Fruit fly (Drosophila melanogaster): ENCODE data around the gene Hipk.

The Hipk gene

dm6 chr3L:505782-506408 is 37.0 kb upstream of the Hipk start (continued):
- TF ChIP-seq tin (GFP tag; optimal IDR thresholded peaks at IDR 0.05) (peak; percentile 86), CG6254 (GFP tag; optimal IDR thresholded peaks at IDR 0.05) (no peak), abd-A (tag; optimal IDR thresholded peaks at IDR 0.05) (no peak), CG33557 (GFP tag; optimal IDR thresholded peaks at IDR 0.05) (no peak), klu (GFP tag; IDR thresholded peaks at IDR 0.05) (no peak), jing (GFP tag; optimal IDR thresholded peaks at IDR 0.05) (no peak), CG15269 (tag; optimal IDR thresholded peaks at IDR 0.05) (peak; percentile 54), hb (GFP tag; IDR thresholded peaks at IDR 0.05; ENCODE audit: partially characterized antibody) (no peak), wor (GFP tag; IDR thresholded peaks at IDR 0.05) (0 out of 2 replicates have a peak, but pooled peaks have one; percentile 31), MESR4 (GFP tag; optimal IDR thresholded peaks at IDR 0.05) (no peak), pho (GFP tag; optimal IDR thresholded peaks at IDR 0.05) (peak; percentile 58), CG1832 (GFP tag; optimal IDR thresholded peaks at IDR 0.05) (no peak), CG11695 (GFP tag; IDR thresholded peaks at IDR 0.05) (0 out of 3 replicates have a peak, but pooled peaks have one; percentile 22), cas (GFP tag; IDR thresholded peaks at IDR 0.05) (0 out of 2 replicates have a peak, but pooled peaks have one; percentile 6), CG1647 (GFP tag; optimal IDR thresholded peaks at IDR 0.05) (peak; percentile 68), CG15514 (GFP tag; optimal IDR thresholded peaks at IDR 0.05) (peak; percentile 28), toy (GFP tag; IDR thresholded peaks at IDR 0.05) (no peak), Dbx (GFP tag; IDR thresholded peaks at IDR 0.05) (peak; percentile 79; the same call in 2 of the 3 replicates), CG16815 (GFP tag; optimal IDR thresholded peaks at IDR 0.05) (peak; percentile 76), CG11247 (GFP tag; IDR thresholded peaks at IDR 0.05) (peak; percentile 78), Hr51 (GFP tag; optimal IDR thresholded peaks at IDR 0.05) (peak; percentile 54 to 69), Dll (GFP tag; IDR thresholded peaks at IDR 0.05; ENCODE audit: partially characterized antibody) (no peak), dan (GFP tag; IDR thresholded peaks at IDR 0.05) (no peak), Dp (GFP tag; optimal IDR thresholded peaks at IDR 0.05) (no peak), CG10979 (tag; optimal IDR thresholded peaks at IDR 0.05) (peak; percentile 35), CG17186 (GFP tag; optimal IDR thresholded peaks at IDR 0.05) (no peak), CG30431 (GFP tag; optimal IDR thresholded peaks at IDR 0.05) (peak; percentile 72), CG9437 (GFP tag; optimal IDR thresholded peaks at IDR 0.05) (peak; percentile 24), CG7556 (GFP tag; optimal IDR thresholded peaks at IDR 0.05) (peak; percentile 25), CG10267 (tag; optimal IDR thresholded peaks at IDR 0.05) (peak; percentile 49), CG18262 (tag; optimal IDR thresholded peaks at IDR 0.05) (peak; percentile 47), ab (GFP tag; optimal IDR thresholded peaks at IDR 0.05) (no peak), CG10959 (GFP tag; IDR thresholded peaks at IDR 0.05) (peak; percentile 61; the same call in 1 of the 2 replicates), bcd (GFP tag; optimal IDR thresholded peaks at IDR 0.05) (peak; percentile 77), D19B (GFP tag; optimal IDR thresholded peaks at IDR 0.05) (peak; percentile 10), ATbp (GFP tag; optimal IDR thresholded peaks at IDR 0.05) (peak; percentile 42), CG6654 (GFP tag; optimal IDR thresholded peaks at IDR 0.05) (peak; percentile 52), Opbp (GFP tag; IDR thresholded peaks at IDR 0.05; ENCODE audit: partially characterized antibody) (no peak), CG2116 (GFP tag; optimal IDR thresholded peaks at IDR 0.05) (peak; percentile 50), CG32772 (GFP tag; IDR thresholded peaks at IDR 0.05) (peak; percentile 80), CG1024 (GFP tag; IDR thresholded peaks at IDR 0.05) (peak; percentile 72; the same call in 1 of the 2 replicates), HmgZ (tag; optimal IDR thresholded peaks at IDR 0.05) (peak; percentile 77), slp2 (GFP tag; optimal IDR thresholded peaks at IDR 0.05) (peak; percentile 82), CG8478 (optimal IDR thresholded peaks at IDR 0.05) (peak; percentile 94), Elba2 (GFP tag; optimal IDR thresholded peaks at IDR 0.05) (peak; percentile 46), CG10274 (GFP tag; optimal IDR thresholded peaks at IDR 0.05) (peak; percentile 44), rib (GFP tag; IDR thresholded peaks at IDR 0.05) (no peak), Vsx1 (GFP tag; optimal IDR thresholded peaks at IDR 0.05) (no peak), Sry-β (GFP tag; optimal IDR thresholded peaks at IDR 0.05) (no peak)

Data from whole organism, embryonic.